Fruit fly (Drosophila melanogaster) whole organism, prepupa: ENCODE results near the gene hale.

Experiments
- Blimp-1 ChIP-seq: fragments of 200-800 bp; sonication (Bioruptor generic); optimal IDR thresholded peaks from 3 replicates; lab custom pipeline; 2017; ENCODE audit warnings: missing biosample characterization, missing genetic modification characterization, mild to moderate bottlenecking, moderate library complexity, missing genetic modification reagents
- CG10631 ChIP-seq: fragments of 200-800 bp; sonication (Bioruptor generic); optimal IDR thresholded peaks from 2 replicates; lab custom pipeline; 2016; ENCODE audit warnings: missing biosample characterization, missing genetic modification characterization
- CG10669 ChIP-seq: fragments of 200-800 bp; sonication (Bioruptor generic); optimal IDR thresholded peaks from 3 replicates; lab custom pipeline; 2018; ENCODE audit warnings: missing biosample characterization, mild to moderate bottlenecking, missing genetic modification characterization, moderate library complexity
- CG11294 ChIP-seq: fragments of 200-800 bp; sonication (Bioruptor generic); IDR thresholded peaks from 2 replicates; pipeline ENCODE4 v1.3.6; 2022; ENCODE audit warnings: missing biosample characterization, missing genetic modification characterization
- CG11902 ChIP-seq: fragments of 200-800 bp; sonication (Bioruptor generic); optimal IDR thresholded peaks from 3 replicates; lab custom pipeline; 2016; ENCODE audit warnings: missing biosample characterization, missing genetic modification characterization
- CG15336 ChIP-seq: fragments of 200-800 bp; sonication (Bioruptor generic); IDR thresholded peaks from 2 replicates; pipeline ENCODE4 v1.3.6; 2022; ENCODE audit warnings: missing biosample characterization, missing genetic modification characterization
- CG16779 ChIP-seq: fragments of 200-800 bp; sonication (Bioruptor generic); optimal IDR thresholded peaks from 3 replicates; lab custom pipeline; 2017; ENCODE audit warnings: missing biosample characterization, mild to moderate bottlenecking, missing genetic modification characterization
- CG31627 ChIP-seq: fragments of 200-800 bp; sonication (Bioruptor generic); optimal IDR thresholded peaks from 3 replicates; lab custom pipeline; 2016; ENCODE audit warnings: missing biosample characterization, missing genetic modification characterization
- CG32006 ChIP-seq: fragments of 200-800 bp; sonication (Bioruptor generic); optimal IDR thresholded peaks from 3 replicates; lab custom pipeline; 2017; ENCODE audit warnings: missing biosample characterization, mild to moderate bottlenecking, missing genetic modification characterization
- CG34406 ChIP-seq: fragments of 200-800 bp; sonication (Bioruptor generic); optimal IDR thresholded peaks from 3 replicates; lab custom pipeline; 2016; ENCODE audit warnings: missing biosample characterization, missing genetic modification characterization
- CG4318 ChIP-seq: fragments of 200-800 bp; sonication (Bioruptor generic); optimal IDR thresholded peaks from 3 replicates; lab custom pipeline; 2017; ENCODE audit warnings: missing biosample characterization, mild to moderate bottlenecking, missing genetic modification characterization
- CG6163 ChIP-seq: fragments of 200-800 bp; sonication (Bioruptor generic); IDR thresholded peaks from 3 replicates; pipeline ENCODE4 v1.3.6; 2022; ENCODE audit warnings: missing biosample characterization, missing genetic modification characterization
- CG6276 ChIP-seq: fragments of 200-800 bp; sonication (Bioruptor generic); optimal IDR thresholded peaks from 2 replicates; lab custom pipeline; 2017; ENCODE audit warnings: missing biosample characterization, mild to moderate bottlenecking, missing genetic modification characterization
- CG6792 ChIP-seq: fragments of 200-800 bp; sonication (Bioruptor generic); optimal IDR thresholded peaks from 3 replicates; lab custom pipeline; 2016; ENCODE audit warnings: missing biosample characterization, missing genetic modification characterization
- CG6808 ChIP-seq: fragments of 200-800 bp; sonication (Bioruptor generic); optimal IDR thresholded peaks from 3 replicates; lab custom pipeline; 2017; ENCODE audit warnings: missing biosample characterization, missing genetic modification characterization, mild to moderate bottlenecking, moderate library complexity, missing genetic modification reagents
- CG7368 ChIP-seq: fragments of 200-800 bp; sonication (Bioruptor generic); optimal IDR thresholded peaks from 3 replicates; lab custom pipeline; 2016; ENCODE audit warnings: missing biosample characterization, missing genetic modification characterization
- CG8119 ChIP-seq: fragments of 200-800 bp; sonication (Bioruptor generic); IDR thresholded peaks from 3 replicates; pipeline ENCODE4 v1.3.6; 2022; ENCODE audit warnings: missing biosample characterization, missing genetic modification characterization
- CG8319 ChIP-seq: fragments of 200-800 bp; sonication (Bioruptor generic); optimal IDR thresholded peaks from 3 replicates; lab custom pipeline; 2016; ENCODE audit warnings: missing biosample characterization, missing genetic modification characterization
- CG8632 ChIP-seq: fragments of 200-800 bp; sonication (Bioruptor generic); optimal IDR thresholded peaks from 3 replicates; lab custom pipeline; 2016; ENCODE audit warnings: missing biosample characterization, missing genetic modification characterization
- CG9139 ChIP-seq: fragments of 200-800 bp; sonication (Bioruptor generic); optimal IDR thresholded peaks from 3 replicates; lab custom pipeline; 2017; ENCODE audit warnings: missing biosample characterization, mild to moderate bottlenecking, missing genetic modification characterization
- Eip75B ChIP-seq: fragments of 200-800 bp; sonication (Bioruptor generic); optimal IDR thresholded peaks from 3 replicates; lab custom pipeline; 2016; ENCODE audit warnings: missing biosample characterization, missing genetic modification characterization
- Eip78C ChIP-seq: fragments of 200-800 bp; sonication (Bioruptor generic); peaks from one replicate; lab custom pipeline; 2016; ENCODE audit warnings: missing biosample characterization, missing genetic modification characterization
- Eip93F ChIP-seq: fragments of 200-800 bp; sonication (Bioruptor generic); optimal IDR thresholded peaks from 2 replicates; lab custom pipeline; 2016; ENCODE audit warnings: missing biosample characterization, mild to moderate bottlenecking, missing genetic modification characterization
- Ets21C ChIP-seq: fragments of 200-800 bp; sonication (Bioruptor generic); optimal IDR thresholded peaks from 3 replicates; lab custom pipeline; 2016; ENCODE audit warnings: missing biosample characterization, missing genetic modification characterization
- Ets96B ChIP-seq: fragments of 200-800 bp; optimal IDR thresholded peaks from 2 replicates; lab custom pipeline; 2019; ENCODE audit warnings: missing biosample characterization, mild to moderate bottlenecking, missing genetic modification characterization, moderate library complexity
- Hr39 ChIP-seq: fragments of 200-800 bp; sonication (Bioruptor generic); optimal IDR thresholded peaks from 2 replicates; lab custom pipeline; 2016; ENCODE audit warnings: missing biosample characterization, missing genetic modification characterization
- Hr4 ChIP-seq: fragments of 200-800 bp; sonication (Bioruptor generic); optimal IDR thresholded peaks from 3 replicates; lab custom pipeline; 2016; ENCODE audit warnings: missing biosample characterization, missing genetic modification characterization
- Lpt ChIP-seq: fragments of 200-800 bp; sonication (Bioruptor generic); optimal IDR thresholded peaks from 3 replicates; lab custom pipeline; 2016; ENCODE audit warnings: missing biosample characterization, missing genetic modification characterization
- Met ChIP-seq: fragments of 200-800 bp; sonication (Bioruptor generic); optimal IDR thresholded peaks from 3 replicates; lab custom pipeline; 2016; ENCODE audit warnings: missing biosample characterization, missing genetic modification characterization
- OdsH ChIP-seq: fragments of 200-800 bp; sonication (Bioruptor generic); optimal IDR thresholded peaks from 3 replicates; lab custom pipeline; 2016; ENCODE audit warnings: missing biosample characterization, missing genetic modification characterization
- Smox ChIP-seq: fragments of 200-800 bp; sonication (Bioruptor generic); optimal IDR thresholded peaks from 3 replicates; lab custom pipeline; 2016; ENCODE audit warnings: missing biosample characterization, missing genetic modification characterization
- Sox102F ChIP-seq: fragments of 200-800 bp; sonication (Bioruptor generic); optimal IDR thresholded peaks from 2 replicates; lab custom pipeline; 2016; ENCODE audit warnings: missing biosample characterization, mild to moderate bottlenecking, missing genetic modification characterization
- Sox14 ChIP-seq: fragments of 200-800 bp; sonication (Bioruptor generic); optimal IDR thresholded peaks from 3 replicates; lab custom pipeline; 2016; ENCODE audit warnings: missing biosample characterization, missing genetic modification characterization
- achi ChIP-seq: fragments of 200-800 bp; sonication (Bioruptor generic); optimal IDR thresholded peaks from 3 replicates; lab custom pipeline; 2016; ENCODE audit warnings: missing biosample characterization, missing genetic modification characterization
- cyc ChIP-seq: fragments of 200-800 bp; sonication (Bioruptor generic); optimal IDR thresholded peaks from 3 replicates; lab custom pipeline; 2016; ENCODE audit warnings: missing biosample characterization, missing genetic modification characterization
- dac ChIP-seq: fragments of 200-800 bp; sonication (Bioruptor generic); optimal IDR thresholded peaks from 2 replicates; lab custom pipeline; 2017; ENCODE audit warnings: missing biosample characterization, mild to moderate bottlenecking, missing genetic modification characterization
- dsx ChIP-seq: fragments of 200-800 bp; optimal IDR thresholded peaks from 3 replicates; lab custom pipeline; 2019; ENCODE audit warnings: missing biosample characterization, mild to moderate bottlenecking, missing genetic modification characterization, moderate library complexity; ENCODE audit not compliant: poor library complexity, severe bottlenecking
- eg ChIP-seq: fragments of 200-800 bp; sonication (Bioruptor generic); IDR thresholded peaks from 3 replicates; pipeline ENCODE4 v1.3.6; 2022; ENCODE audit warnings: missing biosample characterization, missing genetic modification characterization
- esn ChIP-seq: fragments of 200-800 bp; sonication (Bioruptor generic); optimal IDR thresholded peaks from 2 replicates; lab custom pipeline; 2016; ENCODE audit warnings: missing biosample characterization, mild to moderate bottlenecking, missing genetic modification characterization, moderate library complexity
- fd59A ChIP-seq: fragments of 200-800 bp; sonication (Bioruptor generic); optimal IDR thresholded peaks from 2 replicates; lab custom pipeline; 2017; ENCODE audit warnings: missing biosample characterization, mild to moderate bottlenecking, missing genetic modification characterization, missing genetic modification reagents
- fd85E ChIP-seq: fragments of 200-800 bp; sonication (Bioruptor generic); optimal IDR thresholded peaks from 3 replicates; lab custom pipeline; 2016; ENCODE audit warnings: missing biosample characterization, missing genetic modification characterization
- fkh ChIP-seq: fragments of 200-800 bp; sonication (Bioruptor generic); optimal IDR thresholded peaks from 3 replicates; lab custom pipeline; 2017; ENCODE audit warnings: missing biosample characterization, mild to moderate bottlenecking, missing genetic modification characterization, moderate library complexity
- lz ChIP-seq: fragments of 200-800 bp; sonication (Bioruptor generic); optimal IDR thresholded peaks from 3 replicates; lab custom pipeline; 2016; ENCODE audit warnings: missing biosample characterization, missing genetic modification characterization
- net ChIP-seq: fragments of 200-800 bp; sonication (Bioruptor generic); optimal IDR thresholded peaks from 3 replicates; lab custom pipeline; 2016; ENCODE audit warnings: missing biosample characterization, missing genetic modification characterization
- pdm3 ChIP-seq: fragments of 200-800 bp; sonication (Bioruptor generic); optimal IDR thresholded peaks from 3 replicates; lab custom pipeline; 2016; ENCODE audit warnings: missing biosample characterization, missing genetic modification characterization
- spab ChIP-seq: fragments of 200-800 bp; sonication (Bioruptor generic); optimal IDR thresholded peaks from 2 replicates; lab custom pipeline; 2017; ENCODE audit warnings: missing biosample characterization, mild to moderate bottlenecking, missing genetic modification characterization, missing genetic modification reagents
- svp ChIP-seq: fragments of 200-800 bp; sonication (Bioruptor generic); peaks from one replicate; lab custom pipeline; 2016; ENCODE audit warnings: missing biosample characterization, missing genetic modification characterization
- topi ChIP-seq: fragments of 200-800 bp; sonication (Bioruptor generic); optimal IDR thresholded peaks from 3 replicates; lab custom pipeline; 2016; ENCODE audit warnings: missing biosample characterization, missing genetic modification characterization
- vri ChIP-seq: fragments of 200-800 bp; sonication (Bioruptor generic); optimal IDR thresholded peaks from 3 replicates; lab custom pipeline; 2016; ENCODE audit warnings: missing biosample characterization, mild to moderate bottlenecking, missing genetic modification characterization

hale gene

DNA sequence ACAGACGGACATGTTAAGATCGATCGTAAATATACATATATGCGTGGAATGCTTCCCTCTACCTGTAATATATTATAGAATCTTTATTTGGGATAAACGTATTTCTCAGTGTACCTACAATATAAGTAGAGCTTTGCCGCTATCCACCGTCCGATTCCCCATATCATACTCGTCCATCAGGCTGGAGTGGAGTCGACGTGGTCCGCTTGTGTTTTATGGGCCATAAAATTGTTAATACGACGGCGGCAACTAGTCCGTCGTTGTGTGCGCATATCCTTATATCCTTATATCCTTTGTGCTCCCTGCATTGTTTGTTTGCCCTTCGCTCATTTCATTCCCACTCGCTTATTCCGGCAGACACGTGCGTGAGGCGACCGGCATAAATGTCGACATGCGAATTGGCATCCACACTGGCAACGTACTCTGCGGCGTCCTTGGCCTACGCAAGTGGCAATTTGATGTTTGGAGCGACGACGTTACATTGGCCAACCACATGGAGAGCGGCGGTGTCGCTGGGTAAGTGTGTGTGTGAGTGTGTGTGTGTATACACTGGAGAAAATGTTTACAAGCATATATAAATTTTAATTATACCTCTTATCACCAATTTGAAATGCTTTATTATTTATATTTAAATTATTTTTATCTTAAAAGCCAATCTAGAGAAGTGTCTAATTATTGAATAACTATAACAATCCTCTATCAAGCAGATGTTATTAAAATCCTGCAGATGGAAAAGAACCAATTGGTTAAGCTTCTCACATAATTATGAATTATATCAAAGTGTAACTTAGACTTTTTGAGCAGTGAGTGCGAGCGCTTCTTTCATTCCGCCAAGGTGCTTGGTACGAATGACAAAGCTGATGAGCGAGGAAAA lies 16.7 kb downstream of the hale start:
- peak; percentile 52 for TF ChIP-seq svp
- no peak for TF ChIP-seq Ets96B (tag; lab: Kevin White, UChicago)
- no peak for TF ChIP-seq CG34406

DNA sequence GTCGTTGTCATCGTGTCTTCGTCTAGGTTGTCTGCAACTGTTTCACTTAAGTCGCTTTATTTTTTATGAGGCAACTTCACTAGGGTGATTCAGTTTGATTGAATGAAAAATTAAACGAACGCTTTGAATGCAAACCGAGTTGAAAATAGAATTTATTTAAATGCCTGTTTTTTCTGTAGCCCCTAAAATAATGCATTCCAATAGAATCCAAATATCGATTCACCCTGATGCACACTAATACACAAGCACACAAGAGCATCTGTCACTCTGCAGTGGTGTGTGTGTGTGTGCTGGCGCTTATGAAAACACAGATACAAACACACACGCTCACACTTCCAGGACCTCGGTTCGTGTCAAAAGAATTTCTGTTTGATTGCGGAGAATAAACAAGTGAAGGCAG lies 23.9 kb downstream of the hale start:
- TF ChIP-seq CG8319 (GFP tag; lab: Kevin White, UChicago) (no peak), Hr39 (no peak), Hr4 (GFP tag; lab: Kevin White, UChicago) (peak; percentile 39), topi (no peak), pdm3 (GFP tag; lab: Kevin White, UChicago) (peak; percentile 39), CG7368 (no peak), vri (no peak), CG6792 (GFP tag; lab: Kevin White, UChicago) (peak; percentile 17), cyc (GFP tag; lab: Kevin White, UChicago) (no peak), Sox14 (GFP tag; lab: Kevin White, UChicago) (peak; percentile 5), CG34406 (no peak), achi (GFP tag; lab: Kevin White, UChicago) (peak; percentile 36), Ets96B (tag; lab: Kevin White, UChicago) (peak; percentile 51), dac (no peak), esn (GFP tag; lab: Kevin White, UChicago) (no peak), dsx (GFP tag; lab: Kevin White, UChicago) (peak; percentile 20), CG31627 (GFP tag; lab: Kevin White, UChicago) (peak; percentile 1), CG9139 (peak; percentile 6), Lpt (GFP tag; lab: Kevin White, UChicago) (no peak), OdsH (GFP tag; lab: Kevin White, UChicago) (peak; percentile 12), Blimp-1 (no peak), fd59A (GFP tag; lab: Kevin White, UChicago) (peak; percentile 44), Sox102F (GFP tag; lab: Kevin White, UChicago) (peak; percentile 7), CG8632 (GFP tag; lab: Kevin White, UChicago) (peak; percentile 28), CG11902 (no peak), CG6276 (GFP tag; lab: Kevin White, UChicago) (no peak), svp (peak; percentile 41), net (GFP tag; lab: Kevin White, UChicago) (peak; percentile 28), fd85E (GFP tag; lab: Kevin White, UChicago) (no peak), eg (GFP tag; lab: Robert Waterston, UW) (no peak), CG4318 (GFP tag; lab: Kevin White, UChicago) (no peak), Ets21C (no peak), CG8119 (GFP tag; lab: Robert Waterston, UW) (peak; percentile 44; the same call in 2 of the 3 replicates), Met (peak; percentile 23), CG16779 (peak; percentile 8), CG32006 (GFP tag; lab: Kevin White, UChicago) (peak; percentile 25), CG6163 (no peak), Eip75B (GFP tag; lab: Kevin White, UChicago) (no peak), CG10669 (GFP tag; lab: Kevin White, UChicago) (no peak), CG11294 (no peak), Eip93F (GFP tag; lab: Kevin White, UChicago) (no peak), fkh (GFP tag; lab: Kevin White, UChicago) (no peak), CG10631 (GFP tag; lab: Kevin White, UChicago) (peak; percentile 36), Eip78C (GFP tag; lab: Kevin White, UChicago) (peak; percentile 75), CG6808 (GFP tag; lab: Kevin White, UChicago) (peak; percentile 2), CG15336 (no peak), lz (GFP tag; lab: Kevin White, UChicago) (peak; percentile 15), spab (GFP tag; lab: Kevin White, UChicago) (peak; percentile 40), Smox (GFP tag; lab: Kevin White, UChicago) (no peak)
